Worm (Caenorhabditis elegans): ENCODE measurements around the gene clec-255.

DNA sequence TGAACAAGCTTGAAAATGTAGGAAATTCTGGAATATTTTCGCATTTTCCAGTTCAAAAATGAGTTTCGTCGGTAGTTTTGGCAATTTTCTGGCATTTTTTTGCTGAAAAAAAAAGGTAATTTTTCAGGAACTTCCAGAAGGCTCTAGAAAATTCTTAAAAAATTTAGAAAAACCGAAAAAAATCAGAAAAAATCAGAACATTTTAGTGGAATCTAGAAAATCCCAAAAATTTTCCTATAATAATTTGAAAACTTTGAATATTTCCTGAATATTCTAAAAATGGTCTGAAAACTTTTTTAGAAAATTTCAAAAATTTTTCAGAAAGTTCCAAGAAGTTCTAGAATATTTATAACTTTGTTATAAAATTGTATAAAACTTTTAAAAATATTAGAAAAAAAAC lies 16.2 kb upstream of the clec-255 start, which contains the start of gene Y17D7B.3:
- TF ChIP-seq him-1 (tag; optimal IDR thresholded peaks at IDR 0.05) (no peak), W03F9.2 (tag; optimal IDR thresholded peaks at IDR 0.05) (no peak), dao-5 (tag; optimal IDR thresholded peaks at IDR 0.05) (no peak)

Data from whole organism, L4/young adult.